Fruit fly (Drosophila melanogaster) Kc167 (cell line): ENCODE measurements around the gene CG9837.

Experiments used
- Myc ChIP-seq: fragments of >200 bp; optimal IDR thresholded peaks from 2 replicates; lab custom pipeline; 2017; ENCODE audit warnings: missing external identifiers
- Sin3A ChIP-seq: fragments of >200 bp; optimal IDR thresholded peaks from 2 replicates; lab custom pipeline; 2018; ENCODE audit warnings: missing external identifiers
- h ChIP-seq: fragments of >200 bp; optimal IDR thresholded peaks from 3 replicates; lab custom pipeline; 2018; ENCODE audit warnings: missing external identifiers
- insv ChIP-seq: fragments of >200 bp; optimal IDR thresholded peaks from 3 replicates; lab custom pipeline; 2018; ENCODE audit warnings: missing external identifiers
- psq ChIP-seq: fragments of >200 bp; optimal IDR thresholded peaks from 2 replicates; lab custom pipeline; 2017; ENCODE audit warnings: missing external identifiers
- ttk ChIP-seq: sonication (Bioruptor generic); optimal IDR thresholded peaks from 2 replicates; lab custom pipeline; 2017; ENCODE audit warnings: missing external identifiers

CG9837 gene

DNA sequence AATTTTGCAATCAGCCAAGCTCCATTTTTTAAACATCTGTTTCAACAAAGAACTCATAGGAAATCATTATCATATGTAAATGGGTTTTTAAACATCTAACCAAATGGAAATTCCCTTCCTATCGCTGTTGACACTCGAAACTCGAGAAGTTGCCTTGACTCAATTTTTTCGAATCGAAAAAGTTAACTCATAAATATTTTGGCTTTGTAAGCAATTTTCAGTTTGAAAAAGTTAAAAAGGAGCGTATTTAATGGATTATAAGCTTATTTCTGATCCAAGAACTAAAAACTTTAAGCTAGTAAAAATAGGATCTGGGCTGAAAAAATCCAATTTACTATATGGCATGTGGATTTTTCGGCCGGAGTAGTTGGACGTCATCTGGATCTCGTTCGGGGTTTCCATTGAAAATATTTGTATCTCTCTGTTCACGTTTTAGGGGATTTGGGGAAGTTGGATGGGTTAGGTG lies at the start of gene CG9837:
Gene CG9837, minus strand, starts transcription at position 416 of the 466 bp plus-strand sequence.
- TF ChIP-seq ttk (lab: Kevin White, UChicago) (no peak), psq (lab: Kevin White, UChicago) (no peak)

DNA sequence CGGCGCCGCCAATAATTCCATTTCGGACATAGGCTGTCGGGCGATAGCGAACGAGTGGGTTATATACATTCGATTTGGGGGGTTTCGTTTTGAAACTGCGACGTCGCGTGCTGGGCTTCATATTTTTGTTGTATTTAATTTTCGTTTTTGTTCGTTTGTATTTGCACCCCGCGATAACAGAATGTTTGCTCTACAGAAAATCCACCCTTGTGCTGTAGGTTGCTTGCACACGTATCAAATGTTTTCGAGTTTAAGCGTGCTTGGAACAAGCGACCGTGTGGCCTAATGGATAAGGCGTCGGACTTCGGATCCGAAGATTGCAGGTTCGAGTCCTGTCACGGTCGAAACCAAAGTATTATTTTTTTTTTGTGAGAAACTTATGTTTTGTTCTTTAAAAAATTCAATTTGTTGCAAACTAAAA lies 49.3 kb upstream of the CG9837 start:
- TF ChIP-seq insv (lab: Kevin White, UChicago) = no peak
- no peak for TF ChIP-seq psq (lab: Kevin White, UChicago)
- TF ChIP-seq Sin3A (lab: Kevin White, UChicago) = no peak
- no peak for TF ChIP-seq ttk (lab: Kevin White, UChicago)
- no peak for TF ChIP-seq h (lab: Kevin White, UChicago)
- no peak for TF ChIP-seq Myc

DNA sequence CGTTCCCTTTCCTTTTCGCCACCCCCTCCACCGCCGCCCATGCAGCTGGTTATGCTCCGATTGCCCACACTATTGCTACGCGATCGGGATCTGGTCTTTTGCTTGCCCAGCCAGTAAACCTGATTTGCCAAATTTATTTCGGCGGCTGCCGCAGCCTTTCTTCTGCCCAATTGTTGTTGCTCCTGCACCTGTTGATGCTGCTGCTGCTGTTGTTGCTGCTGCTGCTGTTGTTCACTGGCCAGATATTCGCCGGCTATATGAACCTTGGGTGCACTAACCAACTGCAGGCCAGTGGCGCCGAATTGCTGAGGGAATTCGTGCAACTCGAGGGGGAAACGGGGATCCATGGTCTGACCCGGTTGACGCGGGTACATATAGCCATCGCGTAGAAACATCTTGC lies 48.8 kb upstream of the CG9837 start:
- TF ChIP-seq ttk (lab: Kevin White, UChicago) (no peak), insv (lab: Kevin White, UChicago) (no peak), Myc (no peak), psq (lab: Kevin White, UChicago) (no peak), h (lab: Kevin White, UChicago) (no peak)

DNA sequence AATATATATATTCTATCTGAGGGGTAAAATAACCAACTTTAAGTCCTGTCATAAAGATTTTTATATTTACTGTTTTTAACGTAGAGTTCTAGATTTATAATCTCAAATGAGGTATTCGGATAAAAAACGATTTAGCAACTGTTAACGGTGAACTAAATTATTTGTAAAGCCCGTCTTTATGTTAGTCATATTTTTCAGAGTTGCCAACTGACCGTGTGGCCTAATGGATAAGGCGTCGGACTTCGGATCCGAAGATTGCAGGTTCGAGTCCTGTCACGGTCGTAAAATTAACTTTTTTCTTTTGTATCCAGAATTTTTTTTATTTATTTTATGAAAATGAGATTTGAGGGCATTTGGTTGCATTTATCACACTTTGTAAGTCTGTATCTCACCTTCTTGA lies 48.3 kb upstream of the CG9837 start:
- TF ChIP-seq Myc (no peak), Sin3A (lab: Kevin White, UChicago) (no peak), psq (lab: Kevin White, UChicago) (no peak)

DNA sequence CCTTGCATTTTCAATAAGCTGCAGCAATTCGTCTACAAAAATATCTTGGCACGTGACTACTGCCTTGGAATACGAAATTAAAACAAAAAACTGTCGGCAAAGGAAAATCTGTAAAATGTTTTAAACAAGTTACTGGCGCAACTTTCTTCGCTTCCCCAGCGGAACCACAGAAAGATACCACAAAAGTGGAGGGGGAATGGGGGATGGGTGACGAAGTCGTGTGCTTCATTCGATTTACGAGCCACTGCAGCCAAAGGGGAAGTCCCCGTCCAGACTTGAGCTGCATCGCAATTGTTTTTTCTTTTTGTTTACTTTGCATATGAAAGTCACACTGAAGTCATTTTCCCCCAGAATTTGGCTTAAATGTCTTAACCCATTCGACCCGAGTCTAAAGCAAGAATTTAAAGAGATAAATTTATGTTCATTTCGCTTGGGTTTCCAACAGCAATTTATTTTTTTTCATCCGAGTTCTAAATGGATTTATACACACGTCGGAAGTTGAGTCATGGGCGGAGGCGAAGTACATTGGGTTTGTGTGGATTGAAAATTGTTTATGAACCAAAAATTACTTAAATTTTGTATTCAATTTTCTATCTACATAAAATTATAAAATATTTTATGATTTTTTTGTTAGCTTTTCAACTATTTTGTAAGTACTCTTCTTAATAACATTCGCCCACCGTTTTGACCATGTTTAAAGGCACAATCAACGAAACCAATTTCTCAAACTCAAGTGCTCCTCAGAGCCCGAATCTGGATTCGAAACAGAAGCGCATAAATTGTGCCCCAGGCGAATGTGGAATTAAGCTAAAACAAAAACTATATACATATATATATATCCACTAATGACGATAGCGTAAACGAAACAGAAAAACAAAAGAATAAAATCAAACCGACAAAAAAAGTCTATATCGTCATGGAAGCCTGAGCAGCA lies 47.0 kb upstream of the CG9837 start:
- TF ChIP-seq Myc (no peak), insv (lab: Kevin White, UChicago) (no peak), psq (lab: Kevin White, UChicago) (no peak), h (lab: Kevin White, UChicago) (no peak), ttk (lab: Kevin White, UChicago) (no peak), Sin3A (lab: Kevin White, UChicago) (no peak)

DNA sequence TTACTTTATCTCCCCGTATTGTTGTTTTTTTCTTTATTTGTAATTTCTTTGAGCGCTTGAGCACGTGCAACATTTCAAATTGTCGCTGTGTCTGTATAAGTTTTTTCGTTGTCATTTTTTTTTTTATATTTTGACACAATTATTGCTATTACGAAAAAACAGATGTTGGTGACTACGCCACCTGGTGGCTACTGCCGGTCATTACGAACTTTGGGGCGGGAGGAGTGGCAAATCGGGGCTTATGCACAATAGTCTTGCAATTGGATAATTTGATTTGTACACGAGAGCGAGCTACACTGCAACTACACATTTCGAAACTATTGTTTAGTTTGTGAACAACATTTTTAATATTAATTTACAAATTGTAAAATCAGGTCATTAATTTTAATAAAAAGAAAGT lies 45.9 kb upstream of the CG9837 start:
- TF ChIP-seq psq (lab: Kevin White, UChicago) (no peak), h (lab: Kevin White, UChicago) (no peak), Myc (no peak), Sin3A (lab: Kevin White, UChicago) (no peak), ttk (lab: Kevin White, UChicago) (no peak), insv (lab: Kevin White, UChicago) (no peak)

DNA sequence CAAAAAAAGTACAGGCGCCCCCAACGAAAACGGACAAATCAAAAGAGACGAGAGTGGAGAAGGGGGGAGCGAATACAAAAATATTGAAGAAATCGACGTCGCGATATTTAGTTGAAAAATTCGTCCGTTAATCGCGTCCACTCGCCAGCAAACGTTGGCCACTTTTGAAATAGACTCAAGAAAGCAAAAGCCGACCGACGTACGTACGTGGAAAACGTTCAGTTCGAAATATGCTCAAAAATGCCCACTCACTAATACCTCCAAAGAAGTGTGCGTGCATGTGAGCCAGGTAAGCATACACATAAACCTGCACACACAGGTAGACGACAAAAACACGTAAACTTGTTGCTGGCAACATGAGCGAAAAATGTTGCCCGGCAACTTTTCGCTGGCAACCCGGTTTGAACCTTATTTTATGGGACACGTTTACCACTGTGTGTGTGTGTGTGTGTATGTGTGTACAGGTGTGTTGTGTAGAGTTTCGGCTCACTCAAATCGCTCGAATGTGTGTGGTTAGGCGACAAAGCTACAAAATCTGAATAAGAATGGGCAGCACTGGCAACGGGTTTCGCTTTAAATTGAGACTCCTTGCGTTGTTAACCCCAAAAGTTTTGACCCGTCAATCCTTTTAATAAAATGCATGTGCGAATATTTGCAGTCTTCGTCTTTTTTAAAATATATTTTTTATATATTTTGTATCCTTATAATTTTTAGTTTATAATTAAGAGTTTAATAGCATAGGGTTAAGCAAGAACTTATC lies 44.3 kb upstream of the CG9837 start:
- TF ChIP-seq ttk (lab: Kevin White, UChicago) = no peak
- TF ChIP-seq h (lab: Kevin White, UChicago) = no peak
- no peak for TF ChIP-seq insv (lab: Kevin White, UChicago)
- no peak for TF ChIP-seq Myc
- no peak for TF ChIP-seq Sin3A (lab: Kevin White, UChicago)
- no peak for TF ChIP-seq psq (lab: Kevin White, UChicago)

DNA sequence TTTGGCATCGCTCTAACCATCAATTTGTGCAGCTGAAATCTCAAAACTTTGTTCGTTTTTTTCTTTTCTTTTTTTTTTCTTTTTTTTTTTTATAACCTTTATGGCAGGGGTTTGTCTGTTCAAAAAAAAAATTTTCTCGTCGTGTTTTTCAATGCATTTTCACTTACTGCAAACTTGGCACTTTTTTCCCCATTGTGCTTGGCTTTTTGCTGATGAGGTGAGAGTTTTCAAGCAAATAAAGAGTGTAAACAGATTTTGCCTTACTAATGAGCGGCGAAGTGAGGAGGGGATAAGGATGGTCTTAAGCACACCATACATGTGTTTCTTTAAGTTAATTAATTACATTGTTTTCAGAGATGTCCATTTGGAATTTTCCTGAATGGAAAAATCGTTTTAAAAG lies 42.9 kb upstream of the CG9837 start:
- no peak for TF ChIP-seq insv (lab: Kevin White, UChicago)
- no peak for TF ChIP-seq Myc
- no peak for TF ChIP-seq ttk (lab: Kevin White, UChicago)
- TF ChIP-seq psq (lab: Kevin White, UChicago) = no peak

DNA sequence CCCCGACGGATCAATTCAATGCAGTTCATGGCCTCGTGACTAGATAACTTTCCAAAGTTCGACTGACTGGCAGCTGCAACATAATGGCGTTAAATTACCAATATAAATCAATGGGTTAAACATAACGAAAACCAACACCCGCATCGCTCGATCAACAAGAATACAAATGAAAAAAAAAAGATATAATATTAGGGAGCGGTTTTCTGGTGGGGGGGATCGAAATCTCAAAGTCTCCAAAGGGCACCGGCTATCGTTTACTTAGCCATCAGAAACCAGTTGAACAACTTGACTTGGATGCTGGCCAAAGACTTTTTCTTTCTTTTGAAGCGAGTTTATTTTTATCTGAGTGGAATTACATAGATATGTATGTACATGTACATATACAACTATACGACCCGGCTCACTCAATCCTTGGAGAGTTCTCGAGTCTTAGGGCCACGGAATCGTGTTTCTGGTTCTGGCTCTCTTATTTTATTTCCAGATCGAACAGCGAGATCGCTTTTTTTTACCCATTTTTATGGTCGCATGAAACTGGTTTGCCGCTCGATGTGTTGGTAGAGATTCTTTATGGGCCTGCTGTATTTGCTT lies 41.3 kb upstream of the CG9837 start:
- no peak for TF ChIP-seq Sin3A (lab: Kevin White, UChicago)
- TF ChIP-seq insv (lab: Kevin White, UChicago) = no peak
- TF ChIP-seq ttk (lab: Kevin White, UChicago) = no peak
- TF ChIP-seq psq (lab: Kevin White, UChicago) = no peak
- no peak for TF ChIP-seq h (lab: Kevin White, UChicago)
- no peak for TF ChIP-seq Myc

DNA sequence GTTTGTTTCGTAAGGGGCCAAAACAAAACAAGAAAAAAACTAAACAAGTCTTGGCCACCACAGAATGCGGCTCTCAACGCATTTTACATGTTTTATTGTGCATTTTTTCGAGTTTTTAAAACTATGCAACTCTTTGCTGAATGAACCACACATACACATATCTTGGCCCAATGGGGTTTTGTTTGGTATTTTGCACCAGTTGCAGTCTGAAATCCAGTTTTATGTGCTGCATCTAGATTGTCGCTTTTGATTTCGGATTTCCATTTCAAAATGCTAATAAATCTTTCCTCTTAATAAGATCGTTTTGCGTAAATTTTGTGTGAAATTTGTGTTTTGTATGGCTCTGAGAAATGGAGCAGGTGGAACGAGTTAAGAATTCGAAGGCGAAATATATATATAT lies 40.3 kb upstream of the CG9837 start:
- TF ChIP-seq h (lab: Kevin White, UChicago) (no peak), Myc (no peak), insv (lab: Kevin White, UChicago) (no peak), ttk (lab: Kevin White, UChicago) (no peak), psq (lab: Kevin White, UChicago) (no peak), Sin3A (lab: Kevin White, UChicago) (no peak)

DNA sequence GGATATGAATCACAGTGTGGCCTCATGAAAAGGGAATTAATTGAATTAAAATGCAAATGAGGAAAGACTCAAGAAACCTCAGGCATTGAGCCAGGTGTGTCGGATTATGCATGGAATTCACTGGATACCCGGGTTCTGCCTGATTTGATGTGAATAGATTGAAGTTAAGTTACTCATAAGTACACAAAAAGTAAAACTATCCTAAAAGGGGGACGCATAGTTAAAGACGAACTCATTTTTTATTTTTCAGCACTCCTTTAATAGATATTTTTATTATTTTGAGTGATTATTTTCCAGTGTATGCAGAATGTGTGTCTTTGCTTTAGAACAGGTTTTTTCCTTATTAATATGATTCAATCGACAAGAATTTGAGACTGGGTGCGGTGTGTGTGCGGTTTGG lies 39.8 kb upstream of the CG9837 start:
- TF ChIP-seq Myc (no peak), ttk (lab: Kevin White, UChicago) (no peak), psq (lab: Kevin White, UChicago) (no peak), Sin3A (lab: Kevin White, UChicago) (no peak), h (lab: Kevin White, UChicago) (no peak), insv (lab: Kevin White, UChicago) (no peak)
